Fruit fly (Drosophila melanogaster): ENCODE measurements around the gene CG17806.

The CG17806 gene

DNA sequence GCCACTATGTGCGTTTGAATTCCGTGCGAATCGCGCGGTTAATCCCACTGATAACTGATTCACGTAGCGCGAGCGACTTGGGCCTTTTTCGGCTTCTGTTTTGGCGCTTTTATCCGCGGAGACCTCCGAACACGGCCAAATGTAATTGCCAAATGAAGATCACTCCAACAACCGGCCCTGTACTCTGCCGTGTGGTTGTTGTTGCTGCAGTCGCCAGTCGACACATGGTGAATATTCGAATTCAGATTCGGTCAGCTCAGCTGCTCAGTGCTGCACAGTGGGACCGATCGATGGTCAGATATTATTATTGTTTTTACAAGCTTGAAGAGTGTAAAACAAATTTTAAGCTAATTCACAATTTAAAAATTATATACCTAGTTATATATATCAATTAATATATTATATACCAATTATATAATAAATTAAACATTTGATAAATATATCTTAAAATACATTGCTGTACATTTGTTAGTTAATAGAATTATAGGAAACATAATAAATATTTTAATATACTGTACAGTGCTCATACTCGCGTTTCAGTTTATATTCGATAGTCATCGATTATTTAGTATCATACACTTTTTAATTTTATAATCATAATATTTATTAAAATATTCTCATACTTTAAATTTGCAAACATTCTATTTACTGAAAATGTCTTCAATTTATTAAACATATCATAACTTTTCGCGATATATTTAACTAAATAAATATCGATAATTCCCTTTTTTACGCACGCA is 8.6 kb downstream of the CG17806 start, which contains the start of gene CG43102 (continued):
- TF ChIP-seq CG13775 (GFP tag; optimal IDR thresholded peaks at IDR 0.05) (peak; percentile 40), stc (GFP tag; IDR thresholded peaks at IDR 0.05) (peak; percentile 72), HLH3B (GFP tag; IDR thresholded peaks at IDR 0.05) (peak; percentile 74), CG15269 (tag; optimal IDR thresholded peaks at IDR 0.05) (peak; percentile 78), CG17829 (tag; optimal IDR thresholded peaks at IDR 0.05) (peak; percentile 78), CG6854 (GFP tag; optimal IDR thresholded peaks at IDR 0.05) (peak; percentile 39), amos (GFP tag; IDR thresholded peaks at IDR 0.05; ENCODE audit: partially characterized antibody) (peak; percentile 66), tio (GFP tag; optimal IDR thresholded peaks at IDR 0.05) (peak; percentile 34), inv (GFP tag; IDR thresholded peaks at IDR 0.05; ENCODE audit: partially characterized antibody) (peak; percentile 55), B-H2 (GFP tag; optimal IDR thresholded peaks at IDR 0.05) (peak; percentile 58), cas (GFP tag; IDR thresholded peaks at IDR 0.05) (0 out of 2 replicates have a peak, but pooled peaks have one; percentile 53), seq (GFP tag; IDR thresholded peaks at IDR 0.05) (no peak), vvl (GFP tag; IDR thresholded peaks at IDR 0.05) (peak; percentile 86), sens (GFP tag) (peak; percentile 88), CG5245 (GFP tag; optimal IDR thresholded peaks at IDR 0.05) (peak; percentile 20), twi (tag; optimal IDR thresholded peaks at IDR 0.05) (peak; percentile 77), Jarid2 (GFP tag; optimal IDR thresholded peaks at IDR 0.05) (peak; percentile 65), Dip3 (GFP tag; optimal IDR thresholded peaks at IDR 0.05) (peak; percentile 52), D (optimal IDR thresholded peaks at IDR 0.05) (no peak), D (GFP tag; optimal IDR thresholded peaks at IDR 0.05) (peak; percentile 15), CG32767 (GFP tag; IDR thresholded peaks at IDR 0.05) (peak; percentile 59), sens-2 (GFP tag; IDR thresholded peaks at IDR 0.05) (peak; percentile 37; the same call in 1 of the 2 replicates), Oaz (GFP tag; IDR thresholded peaks at IDR 0.05) (no peak), CG2889 (GFP tag; IDR thresholded peaks at IDR 0.05) (peak; percentile 56; the same call in 2 of the 3 replicates), bbx (GFP tag; IDR thresholded peaks at IDR 0.05; ENCODE audit: partially characterized antibody) (peak; percentile 57), Ada2b (GFP tag; IDR thresholded peaks at IDR 0.05) (peak; percentile 69), al (GFP tag; IDR thresholded peaks at IDR 0.05) (peak; percentile 60), CG30020 (tag; optimal IDR thresholded peaks at IDR 0.05) (peak; percentile 60), eyg (GFP tag; optimal IDR thresholded peaks at IDR 0.05) (no peak), mam (GFP tag; optimal IDR thresholded peaks at IDR 0.05) (peak; percentile 61), CG12744 (GFP tag; optimal IDR thresholded peaks at IDR 0.05) (peak; percentile 32), CG18764 (GFP tag; optimal IDR thresholded peaks at IDR 0.05) (peak; percentile 54), ab (GFP tag; optimal IDR thresholded peaks at IDR 0.05) (no peak), lola (GFP tag; optimal IDR thresholded peaks at IDR 0.05) (peak in 1 of 3 experiments; percentile 38), Rfx (GFP tag; IDR thresholded peaks at IDR 0.05) (peak; percentile 83), CG4707 (GFP tag; optimal IDR thresholded peaks at IDR 0.05) (peak; percentile 91), CG4730 (GFP tag; IDR thresholded peaks at IDR 0.05) (peak; percentile 50; the same call in 1 of the 2 replicates), E2f2 (GFP tag; IDR thresholded peaks at IDR 0.05) (peak; percentile 70), crol (GFP tag; IDR thresholded peaks at IDR 0.05) (no peak), CG14710 (tag; optimal IDR thresholded peaks at IDR 0.05) (peak; percentile 80), gcm2 (GFP tag; optimal IDR thresholded peaks at IDR 0.05) (no peak), Scr (GFP tag; IDR thresholded peaks at IDR 0.05; ENCODE audit: partially characterized antibody) (peak; percentile 87), CG18476 (GFP tag; optimal IDR thresholded peaks at IDR 0.05) (peak; percentile 14), Chrac-16 (GFP tag; optimal IDR thresholded peaks at IDR 0.05) (peak; percentile 49), slou (GFP tag; optimal IDR thresholded peaks at IDR 0.05) (no peak), CG11085 (GFP tag; IDR thresholded peaks at IDR 0.05) (no peak), shn (GFP tag; optimal IDR thresholded peaks at IDR 0.05) (no peak), ATbp (GFP tag; optimal IDR thresholded peaks at IDR 0.05) (peak; percentile 57), ash1 (GFP tag; optimal IDR thresholded peaks at IDR 0.05) (peak; percentile 18), C15 (GFP tag; IDR thresholded peaks at IDR 0.05) (0 out of 3 replicates have a peak, but pooled peaks have one; percentile 42)
